Worm (Caenorhabditis elegans): ENCODE data around the gene ZK546.2.
"Not testable (repeated sequence)": the region's sequence is repeated elsewhere in the genome, so short reads cannot be mapped to it uniquely, and the experiment has no call there.

The ZK546.2 gene

ce11 chrII:4916462-4916861, 29.4 kb upstream of the ZK546.2 start, which contains the start of gene msp-31:
TSS of gene msp-31 (minus strand) at chrII:4916562.
- TF ChIP-seq ztf-23, T22C8.4, flt-1 (GFP tag; IDR thresholded peaks at IDR 0.05): not testable (repeated sequence)

ce11 chrII:4918501-4919021, 27.3 kb upstream of the ZK546.2 start:
- TF ChIP-seq ztf-29 (GFP tag; IDR thresholded peaks at IDR 0.05) = no peak

ce11 chrII:4920608-4921007, 25.2 kb upstream of the ZK546.2 start:
- TF ChIP-seq klf-2 (GFP tag; conservative IDR thresholded peaks at IDR 0.05) (no peak), ztf-23 (GFP tag; IDR thresholded peaks at IDR 0.05) (no peak), flt-1 (GFP tag; IDR thresholded peaks at IDR 0.05) (no peak), ref-1 (GFP tag; conservative IDR thresholded peaks at IDR 0.05) (no peak), cog-1 (tag; optimal IDR thresholded peaks at IDR 0.05) (no peak), T22C8.4 (GFP tag; IDR thresholded peaks at IDR 0.05) (no peak), tab-1 (GFP tag; IDR thresholded peaks at IDR 0.05) (no peak), med-1 (GFP tag; optimal IDR thresholded peaks at IDR 0.05; ENCODE audit: insufficient read depth) (no peak)

- TF ChIP-seq ztf-29 (GFP tag; IDR thresholded peaks at IDR 0.05) = no peak
- no peak for TF ChIP-seq ztf-23 (GFP tag; IDR thresholded peaks at IDR 0.05)
- no peak for TF ChIP-seq klf-2 (GFP tag; conservative IDR thresholded peaks at IDR 0.05)
Measured at ce11 chrII:4924729-4925128, 21.1 kb upstream of the ZK546.2 start.

DNA sequence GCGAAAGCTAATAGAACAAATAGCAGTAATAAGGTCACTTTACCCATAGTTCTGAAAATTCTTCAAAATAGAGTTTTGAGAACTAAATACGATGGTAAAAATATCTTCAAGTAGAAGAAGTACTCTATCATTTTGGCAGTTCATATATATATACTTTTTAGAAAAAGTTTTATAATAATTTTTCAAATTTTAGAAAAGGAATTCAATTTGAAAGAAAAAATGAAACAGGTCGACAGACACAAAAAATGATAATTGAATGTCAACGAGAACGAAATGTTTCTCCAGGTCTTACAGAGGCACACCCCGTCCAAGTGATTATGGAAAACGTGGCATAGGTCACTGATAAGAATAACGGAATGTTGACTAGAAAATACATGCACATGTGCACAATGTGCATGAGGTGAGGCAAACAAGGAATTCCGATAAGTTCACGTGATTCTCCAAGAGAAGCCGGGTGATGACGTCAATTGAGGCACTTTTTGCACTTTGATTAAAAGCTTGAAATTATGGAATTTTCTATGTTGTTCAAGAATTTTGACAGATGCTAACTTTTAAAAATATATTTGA, 20.5 kb upstream of the ZK546.2 start, which contains the start of gene aagr-2:
aagr-2 (minus strand) TSS at position 51 of the 567 bp plus-strand sequence.
- TF ChIP-seq T22C8.4 (GFP tag; IDR thresholded peaks at IDR 0.05) = no peak
- TF ChIP-seq med-1 (GFP tag; optimal IDR thresholded peaks at IDR 0.05; ENCODE audit: insufficient read depth) = no peak
- TF ChIP-seq ztf-29 (GFP tag; IDR thresholded peaks at IDR 0.05) = no peak
- TF ChIP-seq klf-2 (GFP tag; conservative IDR thresholded peaks at IDR 0.05) = no peak
- no peak for TF ChIP-seq ref-1 (GFP tag; conservative IDR thresholded peaks at IDR 0.05)
- TF ChIP-seq ztf-23 (GFP tag; IDR thresholded peaks at IDR 0.05) = no peak
- TF ChIP-seq tab-1 (GFP tag; IDR thresholded peaks at IDR 0.05) = no peak
- TF ChIP-seq flt-1 (GFP tag; IDR thresholded peaks at IDR 0.05) = no peak
- no peak for TF ChIP-seq cog-1 (tag; optimal IDR thresholded peaks at IDR 0.05)

- peak; percentile 75 for TF ChIP-seq flt-1 (GFP tag; IDR thresholded peaks at IDR 0.05)
- peak; percentile 49; the same call in 1 of the 2 replicates for TF ChIP-seq ref-1 (GFP tag; conservative IDR thresholded peaks at IDR 0.05)
- peak; percentile 77; the same call in 1 of the 2 replicates for TF ChIP-seq tab-1 (GFP tag; IDR thresholded peaks at IDR 0.05)
Measured at ce11 chrII:4928367-4928766, 17.5 kb upstream of the ZK546.2 start.

DNA sequence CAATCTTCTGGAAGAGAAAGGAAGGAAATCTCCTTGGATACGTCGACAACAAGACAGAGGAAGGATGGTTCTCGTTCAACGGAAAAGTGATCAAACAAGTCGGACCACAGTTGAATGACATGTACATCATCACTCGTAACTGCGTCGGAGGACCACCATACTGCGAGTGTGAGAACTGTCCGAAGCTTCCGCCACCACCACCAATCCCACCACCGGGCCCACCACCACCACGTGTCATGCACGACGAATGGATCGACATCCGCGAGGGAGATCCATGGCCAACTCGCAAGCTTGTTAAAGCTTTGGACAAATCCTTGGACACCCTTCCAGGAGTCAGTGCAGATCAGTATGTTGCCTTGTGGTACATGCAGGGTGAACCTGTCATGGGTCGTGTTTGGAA, 14.5 kb upstream of the ZK546.2 start:
- TF ChIP-seq ztf-23 (GFP tag; IDR thresholded peaks at IDR 0.05) (0 out of 2 replicates have a peak, but pooled peaks have one; percentile 25), med-1 (GFP tag; optimal IDR thresholded peaks at IDR 0.05; ENCODE audit: insufficient read depth) (no peak)

ce11 chrII:4932727-4933126, 13.1 kb upstream of the ZK546.2 start, which contains the start of gene msp-152:
TSS of gene msp-152 (plus strand) at chrII:4933027.
- TF ChIP-seq klf-2 (GFP tag; conservative IDR thresholded peaks at IDR 0.05); ztf-23 (GFP tag; IDR thresholded peaks at IDR 0.05); cog-1 (tag; optimal IDR thresholded peaks at IDR 0.05): not testable (repeated sequence)

- TF ChIP-seq ztf-23 (GFP tag; IDR thresholded peaks at IDR 0.05) (no peak), med-1 (GFP tag; optimal IDR thresholded peaks at IDR 0.05; ENCODE audit: insufficient read depth) (no peak), tab-1 (GFP tag; IDR thresholded peaks at IDR 0.05) (no peak), cog-1 (tag; optimal IDR thresholded peaks at IDR 0.05) (no peak), ref-1 (GFP tag; conservative IDR thresholded peaks at IDR 0.05) (no peak), T22C8.4 (GFP tag; IDR thresholded peaks at IDR 0.05) (no peak), flt-1 (GFP tag; IDR thresholded peaks at IDR 0.05) (no peak), klf-2 (GFP tag; conservative IDR thresholded peaks at IDR 0.05) (no peak), ztf-29 (GFP tag; IDR thresholded peaks at IDR 0.05) (no peak)
Measured at ce11 chrII:4934954-4935353, 10.9 kb upstream of the ZK546.2 start, which contains the start of gene gst-30. TSS of gene gst-30 (minus strand) at chrII:4935054.

ce11 chrII:4935518-4935917, 10.3 kb upstream of the ZK546.2 start, which contains the start of gene ZK546.5:
TSS of gene ZK546.5 (plus strand) at chrII:4935818.
- TF ChIP-seq T22C8.4 (GFP tag; IDR thresholded peaks at IDR 0.05) = no peak
- no peak for TF ChIP-seq ztf-29 (GFP tag; IDR thresholded peaks at IDR 0.05)
- no peak for TF ChIP-seq cog-1 (tag; optimal IDR thresholded peaks at IDR 0.05)
- no peak for TF ChIP-seq tab-1 (GFP tag; IDR thresholded peaks at IDR 0.05)
- TF ChIP-seq med-1 (GFP tag; optimal IDR thresholded peaks at IDR 0.05; ENCODE audit: insufficient read depth) = no peak

DNA sequence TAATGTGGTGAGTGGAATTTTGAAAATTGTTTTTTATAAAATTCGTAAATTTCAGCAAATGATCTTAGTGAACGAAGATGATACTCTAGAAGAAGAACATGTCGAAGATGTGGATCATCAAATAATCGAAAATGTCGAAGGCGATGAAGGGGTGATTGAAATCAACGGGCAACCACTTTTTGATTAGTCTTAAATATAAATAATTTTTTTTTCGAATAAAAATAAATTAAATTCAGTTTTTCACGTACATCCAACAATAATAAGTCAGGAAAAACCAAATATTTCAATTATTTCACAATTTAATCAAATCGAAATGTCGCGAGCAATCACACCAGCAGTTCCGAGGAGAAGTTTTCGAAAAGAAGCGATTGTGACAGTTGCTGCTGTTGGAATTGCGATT, 8.1 kb upstream of the ZK546.2 start, which contains the start of gene ZK546.4:
ZK546.4 (plus strand) TSS at position 301 of the 400 bp plus-strand sequence.
- TF ChIP-seq med-1 (GFP tag; optimal IDR thresholded peaks at IDR 0.05; ENCODE audit: insufficient read depth) (no peak), ztf-23 (GFP tag; IDR thresholded peaks at IDR 0.05) (no peak), cog-1 (tag; optimal IDR thresholded peaks at IDR 0.05) (no peak), ztf-29 (GFP tag; IDR thresholded peaks at IDR 0.05) (no peak), flt-1 (GFP tag; IDR thresholded peaks at IDR 0.05) (no peak), klf-2 (GFP tag; conservative IDR thresholded peaks at IDR 0.05) (no peak), ref-1 (GFP tag; conservative IDR thresholded peaks at IDR 0.05) (no peak), tab-1 (GFP tag; IDR thresholded peaks at IDR 0.05) (no peak), T22C8.4 (GFP tag; IDR thresholded peaks at IDR 0.05) (no peak)

All from whole organism, midembryonic.